Worm (Caenorhabditis elegans) whole organism, mixed stage, embryonic: ENCODE measurements around the gene elo-2.

Experiments used
- bed-3 ChIP-seq: fragments of 200-800 bp; sonication (Bioruptor generic); optimal IDR thresholded peaks from 3 replicates; lab custom pipeline; 2018; ENCODE audit warnings: mild to moderate bottlenecking, missing genetic modification characterization, moderate library complexity, missing compliant biosample characterization
- blmp-1 ChIP-seq: fragments of 150-350 bp; optimal IDR thresholded peaks from 2 replicates; lab custom pipeline; 2014; ENCODE audit warnings: missing biosample characterization, missing genetic modification characterization
- ces-1 ChIP-seq: fragments of 150-350 bp; optimal IDR thresholded peaks from 2 replicates; lab custom pipeline; 2014; ENCODE audit warnings: missing biosample characterization, missing genetic modification reagents, missing genetic modification characterization
- hlh-1 ChIP-seq: fragments of 150-350 bp; optimal IDR thresholded peaks from 2 replicates; lab custom pipeline; 2014; ENCODE audit warnings: missing biosample characterization, missing genetic modification reagents, missing genetic modification characterization
- mep-1 ChIP-seq: fragments of 150-350 bp; optimal IDR thresholded peaks from 2 replicates; lab custom pipeline; 2017; ENCODE audit warnings: missing biosample characterization, missing genetic modification reagents, missing genetic modification characterization, inconsistent platforms
- sem-2 ChIP-seq: fragments of 200-800 bp; sonication (Bioruptor generic); optimal IDR thresholded peaks from 2 replicates; lab custom pipeline; 2018; ENCODE audit warnings: mild to moderate bottlenecking, missing genetic modification characterization, missing compliant biosample characterization
- unc-120 ChIP-seq: sonication (generic microtip); optimal IDR thresholded peaks from 2 replicates; lab custom pipeline; 2017; ENCODE audit warnings: missing genetic modification characterization, missing compliant biosample characterization; ENCODE audit not compliant: poor library complexity, severe bottlenecking
- ztf-11 ChIP-seq: fragments of 150-350 bp; optimal IDR thresholded peaks from 2 replicates; lab custom pipeline; 2014; ENCODE audit warnings: missing biosample characterization, missing genetic modification characterization

elo-2 gene

DNA sequence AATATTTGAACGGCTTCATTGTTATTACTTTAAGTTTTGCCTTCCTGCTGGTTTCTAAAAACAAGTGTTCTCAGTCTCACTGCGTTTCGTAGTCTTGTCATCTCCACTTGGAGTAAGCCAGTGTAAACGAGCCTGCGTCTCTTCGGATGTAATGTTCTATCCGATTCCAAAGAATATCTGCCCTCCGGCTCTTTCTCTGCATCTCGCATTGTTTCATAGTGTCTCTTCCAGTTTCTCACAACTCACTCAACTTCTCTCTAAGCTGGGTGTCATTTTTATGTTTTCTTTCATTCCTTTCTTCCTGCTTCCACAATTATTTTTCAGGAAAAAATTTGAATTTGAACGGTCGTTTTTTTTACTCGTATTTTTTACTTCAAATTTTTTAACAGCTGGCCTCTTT, 40.2 kb downstream of the elo-2 start:
- TF ChIP-seq bed-3 (GFP tag; lab: Kevin White, UChicago) (no peak), ces-1 (GFP tag; lab: Kevin White, UChicago) (peak; percentile 17)

- TF ChIP-seq bed-3 (GFP tag; lab: Kevin White, UChicago) = no peak
- no peak for TF ChIP-seq mep-1 (tag; lab: Kevin White, UChicago)
- no peak for TF ChIP-seq hlh-1 (tag; lab: Kevin White, UChicago)
- no peak for TF ChIP-seq ztf-11 (tag; lab: Kevin White, UChicago)
- TF ChIP-seq blmp-1 (tag; lab: Kevin White, UChicago) = no peak
- TF ChIP-seq sem-2 (GFP tag; lab: Kevin White, UChicago) = no peak
- TF ChIP-seq unc-120 (tag; lab: Kevin White, UChicago) = no peak
These were observed 49.5 kb downstream of the elo-2 start, which contains the start of gene npr-26 for ce11 chrIV:17417723-17418122. Gene npr-26 (minus strand): TSS chrIV:17417823.
